Fruit fly (Drosophila melanogaster): ENCODE measurements around the gene fz2.
A peak's percentile ranks its signal among the peaks of the same experiment; 100 is the strongest.

dm6 chr3L:19173084-19173720 is 62.0 kb downstream of the fz2 start:
- no peak for TF ChIP-seq Jra (GFP tag; optimal IDR thresholded peaks at IDR 0.05)
- TF ChIP-seq Abd-B (GFP tag; optimal IDR thresholded peaks at IDR 0.05), result no peak
- TF ChIP-seq rgr (GFP tag; optimal IDR thresholded peaks at IDR 0.05), result peak; percentile 81
- peak; percentile 81 for TF ChIP-seq fru (GFP tag; optimal IDR thresholded peaks at IDR 0.05)
- TF ChIP-seq psq (GFP tag; optimal IDR thresholded peaks at IDR 0.05), result peak; percentile 66
- TF ChIP-seq usp (GFP tag; optimal IDR thresholded peaks at IDR 0.05), result no peak
- TF ChIP-seq Dfd (GFP tag; optimal IDR thresholded peaks at IDR 0.05), result no peak
- no peak for TF ChIP-seq Dif (GFP tag; optimal IDR thresholded peaks at IDR 0.05; ENCODE audit: partially characterized antibody)
- peak; percentile 83 for TF ChIP-seq ey (GFP tag; optimal IDR thresholded peaks at IDR 0.05)
- peak; percentile 72 for TF ChIP-seq Hnf4 (GFP tag; optimal IDR thresholded peaks at IDR 0.05)
